Fruit fly (Drosophila melanogaster): ENCODE results near the gene CG15728.
A peak's percentile ranks its signal among the peaks of the same experiment; 100 is the strongest.

CG15728 gene

DNA sequence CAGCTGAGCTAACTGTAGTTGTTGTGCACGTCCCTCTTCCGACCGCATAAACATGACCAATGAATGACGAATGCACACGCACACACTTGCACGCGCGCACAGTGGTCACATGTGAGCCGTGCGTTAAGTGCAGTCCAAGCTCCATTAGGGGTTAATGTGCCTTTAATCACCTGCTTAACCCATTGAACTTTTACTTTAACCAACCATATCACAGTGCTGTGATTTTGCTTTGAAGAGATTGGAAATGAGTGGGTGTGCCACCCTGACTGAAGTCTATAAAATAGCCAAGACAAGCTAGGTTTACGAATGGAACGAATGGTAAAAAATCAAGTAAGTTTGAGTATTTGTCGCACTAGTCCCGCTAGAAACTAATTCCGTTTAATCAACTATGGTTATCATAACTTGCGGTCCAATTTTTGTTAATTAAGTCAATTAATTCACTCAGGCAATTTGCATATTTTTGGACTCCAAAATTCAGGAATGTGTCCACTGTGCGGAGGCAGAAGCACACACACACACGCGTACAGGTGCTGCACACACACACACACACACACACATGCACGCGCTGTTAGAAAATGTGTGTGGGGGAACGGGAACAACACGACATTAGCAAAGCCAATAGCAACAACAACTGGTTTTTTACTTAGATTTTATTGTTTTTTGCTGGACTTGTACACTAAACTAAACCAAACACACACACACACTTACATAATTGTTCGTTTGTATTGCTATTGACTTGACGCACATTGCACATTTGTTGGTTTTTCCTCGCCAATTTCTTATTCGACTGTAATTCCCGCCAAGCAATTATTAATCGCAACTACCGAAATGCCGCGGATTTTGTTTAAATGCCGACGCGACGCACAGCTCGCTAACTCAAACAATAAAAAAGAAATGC, 32.6 kb upstream of the CG15728 start (continued):
- TF ChIP-seq Sp1 (GFP tag; optimal IDR thresholded peaks at IDR 0.05), result peak; percentile 59
- peak; percentile 85 for TF ChIP-seq woc (GFP tag; optimal IDR thresholded peaks at IDR 0.05)
- no peak for TF ChIP-seq GATAd (GFP tag; optimal IDR thresholded peaks at IDR 0.05)
- TF ChIP-seq dmrt93B (GFP tag; optimal IDR thresholded peaks at IDR 0.05), result peak; percentile 67
- no peak for TF ChIP-seq Myc (optimal IDR thresholded peaks at IDR 0.05)
- TF ChIP-seq brk (GFP tag; optimal IDR thresholded peaks at IDR 0.05), result no peak
- TF ChIP-seq Dif (GFP tag; optimal IDR thresholded peaks at IDR 0.05; ENCODE audit: partially characterized antibody), result no peak
- TF ChIP-seq foxo (GFP tag; optimal IDR thresholded peaks at IDR 0.05), result peak in 1 of 2 experiments; percentile 61
- TF ChIP-seq br (GFP tag; optimal IDR thresholded peaks at IDR 0.05), result peak; percentile 76
- no peak for TF ChIP-seq Rel (GFP tag; optimal IDR thresholded peaks at IDR 0.05)
- TF ChIP-seq Rel (tag; optimal IDR thresholded peaks at IDR 0.05), result no peak
- peak; percentile 62 for TF ChIP-seq Jra (GFP tag; optimal IDR thresholded peaks at IDR 0.05)

DNA sequence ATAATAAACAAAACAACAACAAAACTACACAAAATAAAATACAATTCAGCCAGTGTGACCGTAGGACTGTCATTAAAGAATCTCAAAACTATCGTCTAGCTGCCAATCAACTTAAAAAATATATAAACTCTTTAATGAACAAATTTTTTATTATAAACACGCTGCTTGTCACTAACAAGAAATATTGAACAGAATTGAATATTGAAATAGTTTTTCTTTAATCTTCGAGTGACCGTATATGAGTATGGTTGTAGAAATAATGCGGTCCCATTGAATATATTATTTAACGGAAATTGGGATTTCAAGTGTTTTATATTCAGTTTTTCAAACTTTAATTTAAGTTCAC, 32.0 kb upstream of the CG15728 start, which contains the start of gene LIMK1:
LIMK1 (minus strand) TSS at position 73 of the 346 bp plus-strand sequence.
- TF ChIP-seq sage (GFP tag; optimal IDR thresholded peaks at IDR 0.05), result no peak
- TF ChIP-seq woc (GFP tag; optimal IDR thresholded peaks at IDR 0.05), result no peak
- no peak for TF ChIP-seq Rel (GFP tag; optimal IDR thresholded peaks at IDR 0.05)
- peak; percentile 65 for TF ChIP-seq Rel (tag; optimal IDR thresholded peaks at IDR 0.05)
- TF ChIP-seq brk (GFP tag; optimal IDR thresholded peaks at IDR 0.05), result no peak

DNA sequence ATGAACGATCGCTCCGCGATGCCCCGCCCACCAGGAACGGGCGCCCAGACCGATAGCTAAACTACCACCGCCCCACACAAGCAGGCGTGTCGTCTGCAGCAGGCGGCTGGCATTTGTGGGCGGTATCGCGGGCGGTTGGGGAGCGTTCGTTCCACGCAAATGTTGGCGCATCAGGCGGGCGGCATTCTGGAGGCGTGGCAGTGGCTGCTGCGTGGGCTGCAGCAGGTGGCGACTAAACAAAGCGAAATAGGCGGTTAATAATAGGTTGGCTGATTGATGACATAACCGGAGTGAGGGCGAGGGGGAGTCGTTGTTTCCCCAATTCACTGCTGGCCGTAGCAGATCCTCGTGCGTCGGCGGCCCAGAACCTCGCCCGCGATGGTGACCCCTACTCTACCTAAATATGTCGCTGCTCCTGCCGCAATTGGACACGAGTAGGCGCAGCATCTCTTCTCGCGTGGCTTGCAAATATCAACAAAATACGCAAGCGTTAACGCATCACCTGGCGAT, 28.9 kb upstream of the CG15728 start:
- TF ChIP-seq CG32264 (GFP tag; optimal IDR thresholded peaks at IDR 0.05), result no peak
- no peak for TF ChIP-seq Jra (GFP tag; optimal IDR thresholded peaks at IDR 0.05)
- no peak for TF ChIP-seq psq (GFP tag; optimal IDR thresholded peaks at IDR 0.05)
- TF ChIP-seq woc (GFP tag; optimal IDR thresholded peaks at IDR 0.05), result no peak
- no peak for TF ChIP-seq rgr (GFP tag; optimal IDR thresholded peaks at IDR 0.05)
- no peak for TF ChIP-seq usp (GFP tag; optimal IDR thresholded peaks at IDR 0.05)
- no peak for TF ChIP-seq Dif (GFP tag; optimal IDR thresholded peaks at IDR 0.05; ENCODE audit: partially characterized antibody)
- TF ChIP-seq Myc (optimal IDR thresholded peaks at IDR 0.05), result no peak
- no peak for TF ChIP-seq OdsH (GFP tag; optimal IDR thresholded peaks at IDR 0.05)
- TF ChIP-seq Abd-B (GFP tag; optimal IDR thresholded peaks at IDR 0.05), result no peak
- TF ChIP-seq fru (GFP tag; optimal IDR thresholded peaks at IDR 0.05), result no peak
- no peak for TF ChIP-seq Hr78 (GFP tag; optimal IDR thresholded peaks at IDR 0.05)
- TF ChIP-seq dsf (GFP tag; optimal IDR thresholded peaks at IDR 0.05; ENCODE audit: borderline replicate concordance), result no peak
- no peak for TF ChIP-seq Sp1 (GFP tag; optimal IDR thresholded peaks at IDR 0.05)
- no peak for TF ChIP-seq Hr83 (GFP tag; optimal IDR thresholded peaks at IDR 0.05; ENCODE audit: poor library complexity, severe bottlenecking)
- no peak for TF ChIP-seq jim (GFP tag; optimal IDR thresholded peaks at IDR 0.05)
- TF ChIP-seq Dfd (GFP tag; optimal IDR thresholded peaks at IDR 0.05), result no peak
- no peak for TF ChIP-seq sage (GFP tag; optimal IDR thresholded peaks at IDR 0.05)

DNA sequence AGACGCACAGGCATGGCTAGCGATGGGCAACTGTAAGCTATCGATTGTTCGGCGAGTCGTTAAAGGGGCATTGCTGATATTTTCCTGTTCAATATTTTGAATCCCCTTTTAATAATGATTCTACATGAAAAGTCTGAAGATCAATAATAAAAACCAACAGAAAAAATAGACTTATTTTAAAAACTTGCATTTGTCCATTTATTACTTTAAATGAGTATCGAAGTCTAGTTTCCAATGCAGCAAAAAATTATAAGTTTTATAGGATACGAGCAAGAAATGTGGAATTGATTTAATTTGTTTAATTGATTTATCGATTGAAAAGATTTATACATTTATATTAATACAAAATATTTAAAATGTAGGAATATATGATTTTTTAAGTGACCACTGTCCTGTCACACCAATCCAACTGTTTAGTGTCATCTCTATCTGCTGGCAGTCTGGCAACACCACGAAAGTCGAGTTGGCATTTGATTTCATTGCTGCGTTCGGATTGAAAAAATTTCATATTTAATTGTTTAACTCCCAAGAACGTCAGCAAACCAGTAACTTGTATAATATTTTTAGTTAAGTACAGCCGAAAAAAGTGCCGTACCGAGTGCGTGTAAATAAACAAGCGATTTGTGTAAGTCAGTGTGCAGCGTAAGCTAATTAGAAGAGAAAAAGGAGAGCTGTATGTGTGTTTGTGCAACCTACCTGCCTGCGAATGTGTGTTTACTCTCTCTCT, 28.3 kb upstream of the CG15728 start, which contains the start of the genes CG1824 and Sec16:
CG1824 (minus strand) TSS at position 15 of the 727 bp plus-strand sequence.
Sec16 (plus strand) TSS at position 438 of the 727 bp plus-strand sequence.
- no peak for TF ChIP-seq dsf (GFP tag; optimal IDR thresholded peaks at IDR 0.05; ENCODE audit: borderline replicate concordance)
- no peak for TF ChIP-seq lola (GFP tag; optimal IDR thresholded peaks at IDR 0.05)
- TF ChIP-seq psq (GFP tag; optimal IDR thresholded peaks at IDR 0.05), result peak; percentile 37
- TF ChIP-seq Sp1 (GFP tag; optimal IDR thresholded peaks at IDR 0.05), result peak; percentile 28
- TF ChIP-seq br (GFP tag; optimal IDR thresholded peaks at IDR 0.05), result no peak
- TF ChIP-seq Hr83 (GFP tag; optimal IDR thresholded peaks at IDR 0.05; ENCODE audit: poor library complexity, severe bottlenecking), result peak; percentile 34
- TF ChIP-seq usp (GFP tag; optimal IDR thresholded peaks at IDR 0.05), result no peak
- TF ChIP-seq CG9705 (GFP tag; optimal IDR thresholded peaks at IDR 0.05), result peak; percentile 30
- TF ChIP-seq Myc (optimal IDR thresholded peaks at IDR 0.05), result no peak
- TF ChIP-seq CrebA (GFP tag; optimal IDR thresholded peaks at IDR 0.05; ENCODE audit: borderline replicate concordance), result no peak
- no peak for TF ChIP-seq h (GFP tag; optimal IDR thresholded peaks at IDR 0.05)
- TF ChIP-seq Mio (GFP tag; optimal IDR thresholded peaks at IDR 0.05), result no peak
- no peak for TF ChIP-seq dl (GFP tag; optimal IDR thresholded peaks at IDR 0.05; ENCODE audit: insufficient read depth in 1 of 2, partially characterized antibody in 2 of 2)
- TF ChIP-seq fru (GFP tag; optimal IDR thresholded peaks at IDR 0.05), result no peak
- peak; percentile 27 for TF ChIP-seq woc (GFP tag; optimal IDR thresholded peaks at IDR 0.05)
- TF ChIP-seq N (GFP tag; optimal IDR thresholded peaks at IDR 0.05), result no peak
- TF ChIP-seq Rel (GFP tag; optimal IDR thresholded peaks at IDR 0.05), result no peak
- no peak for TF ChIP-seq Rel (tag; optimal IDR thresholded peaks at IDR 0.05)
- peak; percentile 96 for TF ChIP-seq Vsx2 (GFP tag; optimal IDR thresholded peaks at IDR 0.05; ENCODE audit: partially characterized antibody)
- no peak for TF ChIP-seq CG32264 (GFP tag; optimal IDR thresholded peaks at IDR 0.05)
- no peak for TF ChIP-seq OdsH (GFP tag; optimal IDR thresholded peaks at IDR 0.05)
- TF ChIP-seq Jra (GFP tag; optimal IDR thresholded peaks at IDR 0.05), result no peak
- no peak for TF ChIP-seq Abd-B (GFP tag; optimal IDR thresholded peaks at IDR 0.05)
- peak; percentile 26 for TF ChIP-seq rgr (GFP tag; optimal IDR thresholded peaks at IDR 0.05)
- TF ChIP-seq foxo (GFP tag; optimal IDR thresholded peaks at IDR 0.05), result peak in 1 of 2 experiments; percentile 61
- peak; percentile 12 for TF ChIP-seq ey (GFP tag; optimal IDR thresholded peaks at IDR 0.05)
- TF ChIP-seq dmrt93B (GFP tag; optimal IDR thresholded peaks at IDR 0.05), result peak; percentile 54
- peak; percentile 66 for TF ChIP-seq HLH106 (tag; optimal IDR thresholded peaks at IDR 0.05)
- TF ChIP-seq pan (optimal IDR thresholded peaks at IDR 0.05), result no peak
- peak; percentile 19 for TF ChIP-seq sv (GFP tag; optimal IDR thresholded peaks at IDR 0.05)
- no peak for TF ChIP-seq GATAd (GFP tag; optimal IDR thresholded peaks at IDR 0.05)
